Worm (Caenorhabditis elegans) whole organism, L4/young adult: ENCODE data around the gene inx-10.

ENCODE experiments used
- W03F9.2 ChIP-seq: fragments of 150-350 bp; optimal IDR thresholded peaks from 2 replicates; lab custom pipeline; 2014; ENCODE audit warnings: missing biosample characterization, missing genetic modification characterization
- him-1 ChIP-seq: sonication (generic microtip); optimal IDR thresholded peaks from 2 replicates; lab custom pipeline; 2016; ENCODE audit warnings: missing genotype, missing genetic modification reagents, missing genetic modification characterization, missing compliant biosample characterization

DNA sequence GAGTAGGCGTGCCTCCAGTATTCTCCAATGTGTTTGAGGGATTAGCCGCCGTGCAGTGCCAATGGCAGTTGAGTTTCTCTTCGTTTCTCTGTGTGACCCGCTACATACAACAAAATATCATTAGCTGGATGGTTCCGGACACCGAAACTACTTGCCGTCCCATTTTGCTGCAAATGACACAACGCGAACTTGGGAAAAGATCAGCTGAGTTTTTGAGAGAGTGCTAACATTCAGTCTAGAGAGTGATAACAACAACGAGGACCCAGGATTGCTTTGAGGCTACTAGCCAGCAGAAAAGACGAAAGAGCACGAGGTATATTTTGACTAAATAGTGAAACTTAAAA, 12.1 kb upstream of the inx-10 start:
- no peak for TF ChIP-seq W03F9.2 (tag; lab: Kevin White, UChicago)
- no peak for TF ChIP-seq him-1 (tag; lab: Kevin White, UChicago)
